Worm (Caenorhabditis elegans) whole organism, L3 larva: ENCODE measurements around the gene paqr-3.

ENCODE experiments used
- ama-1 ChIP-seq: fragments of 150-350 bp; optimal IDR thresholded peaks from 2 replicates; lab custom pipeline; 2018
- ceh-28 ChIP-seq: fragments of 150-350 bp; optimal IDR thresholded peaks from 2 replicates; lab custom pipeline; 2014; ENCODE audit warnings: missing biosample characterization, missing genetic modification reagents, missing genetic modification characterization
- ceh-9 ChIP-seq: sonication (generic microtip); optimal IDR thresholded peaks from 2 replicates; lab custom pipeline; 2018; ENCODE audit warnings: missing biosample characterization, missing genetic modification characterization
- daf-12 ChIP-seq: fragments of 150-350 bp; optimal IDR thresholded peaks from 2 replicates; lab custom pipeline; 2014; ENCODE audit warnings: missing biosample characterization, missing genetic modification reagents, missing genetic modification characterization
- egl-27 ChIP-seq: sonication (generic microtip); optimal IDR thresholded peaks from 4 replicates; lab custom pipeline; 2017; ENCODE audit warnings: missing biosample characterization, missing genetic modification reagents, missing genetic modification characterization
- egl-5 ChIP-seq: fragments of 150-350 bp; optimal IDR thresholded peaks from 2 replicates; lab custom pipeline; 2017; ENCODE audit warnings: missing biosample characterization, missing genetic modification reagents, missing genetic modification characterization, inconsistent platforms
- elt-1 ChIP-seq: fragments of 150-350 bp; optimal IDR thresholded peaks from 2 replicates; lab custom pipeline; 2014; ENCODE audit warnings: missing biosample characterization, missing genetic modification characterization
- elt-3 ChIP-seq, 3 experiments: fragments of 150-350 bp in 1 of 3; sonication (generic microtip) in 2 of 3; optimal IDR thresholded peaks; 2 replicates in 2 of 3; 4 replicates in 1 of 3; lab custom pipeline; 2014 to 2017; ENCODE audit warnings: missing biosample characterization in 3 of 3, missing genetic modification characterization in 3 of 3
- eor-1 ChIP-seq, 2 experiments: fragments of 150-350 bp; optimal IDR thresholded peaks; 2 replicates each; lab custom pipeline; 2014 to 2018; ENCODE audit warnings: missing biosample characterization in 2 of 2, missing genetic modification characterization in 2 of 2
- fkh-10 ChIP-seq: sonication (generic microtip); optimal IDR thresholded peaks from 2 replicates; lab custom pipeline; 2017; ENCODE audit warnings: missing biosample characterization, missing genetic modification reagents, missing genetic modification characterization
- fkh-2 ChIP-seq: fragments of 150-350 bp; optimal IDR thresholded peaks from 2 replicates; lab custom pipeline; 2014; ENCODE audit warnings: missing biosample characterization, missing genetic modification reagents, missing genetic modification characterization
- lin-15B ChIP-seq: fragments of 150-350 bp; optimal IDR thresholded peaks from 2 replicates; lab custom pipeline; 2014; ENCODE audit warnings: missing biosample characterization, missing genetic modification characterization
- lsy-12 ChIP-seq: sonication (generic microtip); optimal IDR thresholded peaks from 2 replicates; lab custom pipeline; 2016; ENCODE audit warnings: mild to moderate bottlenecking, missing genetic modification characterization, missing compliant biosample characterization
- nfya-1 ChIP-seq: sonication (generic microtip); optimal IDR thresholded peaks from 2 replicates; lab custom pipeline; 2017; ENCODE audit warnings: missing genetic modification characterization, mild to moderate bottlenecking, missing compliant biosample characterization, antibody characterized with exemption, moderate library complexity; ENCODE audit not compliant: insufficient read depth
- nhr-11 ChIP-seq: fragments of 150-350 bp; optimal IDR thresholded peaks from 2 replicates; lab custom pipeline; 2014; ENCODE audit warnings: missing biosample characterization, missing genetic modification characterization
- nhr-23 ChIP-seq: fragments of 150-350 bp; optimal IDR thresholded peaks from 2 replicates; lab custom pipeline; 2014; ENCODE audit warnings: missing biosample characterization, missing genetic modification reagents, missing genetic modification characterization
- nhr-237 ChIP-seq: fragments of 150-350 bp; optimal IDR thresholded peaks from 2 replicates; lab custom pipeline; 2014; ENCODE audit warnings: missing biosample characterization, missing genetic modification characterization
- nhr-25 ChIP-seq: sonication (generic microtip); optimal IDR thresholded peaks from 2 replicates; lab custom pipeline; 2017; ENCODE audit warnings: missing biosample characterization, missing genetic modification characterization
- nhr-43 ChIP-seq: sonication (generic microtip); optimal IDR thresholded peaks from 2 replicates; lab custom pipeline; 2016; ENCODE audit warnings: mild to moderate bottlenecking, missing genetic modification characterization, missing compliant biosample characterization; ENCODE audit not compliant: poor library complexity, severe bottlenecking
- nhr-67 ChIP-seq: fragments of 150-350 bp; optimal IDR thresholded peaks from 2 replicates; lab custom pipeline; 2014; ENCODE audit warnings: missing biosample characterization, missing genetic modification characterization
- nhr-76 ChIP-seq: fragments of 150-350 bp; sonication (generic microtip); optimal IDR thresholded peaks from 5 replicates; lab custom pipeline; 2014; ENCODE audit warnings: missing biosample characterization, missing genetic modification characterization
- sea-2 ChIP-seq: fragments of 150-350 bp; sonication (generic microtip); optimal IDR thresholded peaks from 4 replicates; lab custom pipeline; 2014; ENCODE audit warnings: missing biosample characterization, missing genetic modification reagents, missing genetic modification characterization
- snpc-4 ChIP-seq: fragments of 150-350 bp; optimal IDR thresholded peaks from 2 replicates; lab custom pipeline; 2014; ENCODE audit warnings: missing biosample characterization, missing genetic modification characterization
- unc-39 ChIP-seq: sonication (generic microtip); optimal IDR thresholded peaks from 4 replicates; lab custom pipeline; 2017; ENCODE audit warnings: missing biosample characterization, missing genetic modification characterization
- unc-62 ChIP-seq: fragments of 150-350 bp; sonication (generic microtip); optimal IDR thresholded peaks from 4 replicates; lab custom pipeline; 2014; ENCODE audit warnings: missing biosample characterization, missing genetic modification reagents, missing genetic modification characterization
- zag-1 ChIP-seq: fragments of 150-350 bp; optimal IDR thresholded peaks from 2 replicates; lab custom pipeline; 2014; ENCODE audit warnings: missing biosample characterization, missing genetic modification characterization
- ztf-11 ChIP-seq: fragments of 150-350 bp; optimal IDR thresholded peaks from 2 replicates; lab custom pipeline; 2014; ENCODE audit warnings: missing biosample characterization, missing genetic modification characterization
- ztf-4 ChIP-seq: fragments of 150-350 bp; optimal IDR thresholded peaks from 2 replicates; lab custom pipeline; 2014; ENCODE audit warnings: missing biosample characterization, missing genetic modification characterization

paqr-3 gene

ce11 chrIV:14391746-14392145 is 8.3 kb upstream of the paqr-3 start:
- TF ChIP-seq lsy-12: no peak
- peak; percentile 86 for TF ChIP-seq nhr-25 (tag; lab: Kevin White, UChicago)
- TF ChIP-seq ceh-28 (tag; lab: Kevin White, UChicago): peak; percentile 12
- TF ChIP-seq fkh-2 (tag; lab: Kevin White, UChicago): no peak
- TF ChIP-seq nhr-237 (tag; lab: Kevin White, UChicago): no peak
- TF ChIP-seq eor-1 (tag; optimal IDR thresholded peaks at IDR 0.05; lab: Kevin White, UChicago): no peak
- TF ChIP-seq nhr-23 (tag; lab: Kevin White, UChicago): peak; percentile 70
- TF ChIP-seq, all 47 proteins: peak for 3

ce11 chrIV:14391268-14391667 is 7.8 kb upstream of the paqr-3 start:
- no peak for TF ChIP-seq unc-62 (GFP tag; lab: Kevin White, UChicago)
- TF ChIP-seq ztf-4 (tag; lab: Kevin White, UChicago): no peak
- no peak for TF ChIP-seq lin-15B (tag; lab: Kevin White, UChicago)
- no peak for TF ChIP-seq daf-12 (tag; lab: Kevin White, UChicago)
- no peak for TF ChIP-seq sea-2
- no peak for TF ChIP-seq fkh-10 (GFP tag; lab: Kevin White, UChicago)
- TF ChIP-seq ama-1: no peak
- TF ChIP-seq nhr-43 (tag; lab: Kevin White, UChicago): no peak
- no peak for TF ChIP-seq eor-1 (tag; optimal IDR thresholded peaks at IDR 0.05; lab: Kevin White, UChicago)
- no peak for TF ChIP-seq ztf-11 (tag; lab: Kevin White, UChicago)

- TF ChIP-seq snpc-4 (no peak), nhr-25 (tag; lab: Kevin White, UChicago) (peak; percentile 37), fkh-10 (GFP tag; lab: Kevin White, UChicago) (no peak), nhr-23 (tag; lab: Kevin White, UChicago) (peak; percentile 58), nhr-11 (tag; lab: Kevin White, UChicago) (no peak), elt-1 (tag; lab: Kevin White, UChicago) (peak; percentile 5)
Observed at ce11 chrIV:14390023-14390614, 6.6 kb upstream of the paqr-3 start.

ce11 chrIV:14389070-14389469 is 5.6 kb upstream of the paqr-3 start:
- TF ChIP-seq elt-3 (tag; optimal IDR thresholded peaks at IDR 0.05; lab: Kevin White, UChicago) (peak in 1 of 3 experiments; percentile 27), unc-39 (tag; lab: Kevin White, UChicago) (no peak), nhr-25 (tag; lab: Kevin White, UChicago) (peak; percentile 85), nhr-23 (tag; lab: Kevin White, UChicago) (peak; percentile 46)

- no peak for TF ChIP-seq nhr-23 (tag; lab: Kevin White, UChicago)
- no peak for TF ChIP-seq nhr-237 (tag; lab: Kevin White, UChicago)
- TF ChIP-seq nhr-76: no peak
- no peak for TF ChIP-seq zag-1 (tag; lab: Kevin White, UChicago)
- no peak for TF ChIP-seq snpc-4
- no peak for TF ChIP-seq ztf-4 (tag; lab: Kevin White, UChicago)
- TF ChIP-seq nfya-1 (tag; lab: Kevin White, UChicago): no peak
- TF ChIP-seq egl-27 (tag; lab: Kevin White, UChicago): no peak
Observed at ce11 chrIV:14387766-14388553, 4.5 kb upstream of the paqr-3 start.

ce11 chrIV:14385140-14385539 is 1.7 kb upstream of the paqr-3 start:
- no peak for TF ChIP-seq eor-1 (tag; optimal IDR thresholded peaks at IDR 0.05; lab: Kevin White, UChicago)
- no peak for TF ChIP-seq nhr-67
- no peak for TF ChIP-seq ceh-9 (tag; lab: Kevin White, UChicago)
- TF ChIP-seq egl-5 (tag; lab: Kevin White, UChicago): no peak
- peak; percentile 52 for TF ChIP-seq nhr-25 (tag; lab: Kevin White, UChicago)
- peak; percentile 5 for TF ChIP-seq nhr-23 (tag; lab: Kevin White, UChicago)
- TF ChIP-seq nhr-43 (tag; lab: Kevin White, UChicago): peak; percentile 1
- TF ChIP-seq sea-2: no peak
